Fruit fly (Drosophila melanogaster) whole organism, embryonic: Measurements from ENCODE around the gene Mdr65.
A peak's percentile ranks its signal among the peaks of the same experiment; 100 is the strongest.

Source experiments
- CG8089 ChIP-seq: fragments of 200-800 bp; sonication (Bioruptor generic); optimal IDR thresholded peaks from 3 replicates; lab custom pipeline; 2016; ENCODE audit warnings: missing biosample characterization, missing genetic modification characterization
- dimm ChIP-seq: fragments of 200-800 bp; sonication (Bioruptor generic); IDR thresholded peaks from 2 replicates; pipeline ENCODE4 v1.3.6; 2022; ENCODE audit warnings: missing biosample characterization, missing genetic modification characterization

DNA sequence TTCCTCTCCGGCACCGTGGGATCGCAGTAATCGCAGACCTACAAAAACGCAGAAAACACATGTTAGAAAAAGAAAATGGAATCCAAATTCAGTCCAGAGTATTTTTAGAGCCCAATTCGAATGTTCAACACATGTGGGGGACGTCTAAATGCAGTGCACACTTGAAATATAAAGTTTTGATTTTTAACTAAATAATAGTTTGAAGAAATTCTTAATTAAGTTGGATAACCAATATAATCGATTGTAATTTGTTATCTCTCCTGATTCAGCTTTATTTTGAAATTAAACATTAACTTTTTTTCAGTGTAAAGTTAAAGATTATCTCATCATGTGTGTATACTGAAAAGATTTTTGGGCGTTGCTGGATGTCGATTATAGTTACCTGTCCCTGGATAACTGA lies 28.3 kb downstream of the Mdr65 start:
- TF ChIP-seq dimm (GFP tag; lab: Robert Waterston, UW) (0 out of 2 replicates have a peak, but pooled peaks have one; percentile 32), CG8089 (GFP tag; lab: Kevin White, UChicago) (no peak)
